Fruit fly (Drosophila melanogaster) ovary, adult (tissue): Measurements from ENCODE around the gene wat.

Experiments used
- CG17801 ChIP-seq: fragments of 200-800 bp; optimal IDR thresholded peaks from 2 replicates; lab custom pipeline; 2019; ENCODE audit warnings: missing biosample characterization, mild to moderate bottlenecking, missing genetic modification characterization, moderate library complexity; ENCODE audit not compliant: partially characterized antibody

The wat gene

dm6 chr3R:29049055-29049722 is 29.0 kb upstream of the wat start, which contains the start of gene CG11837:
Gene CG11837 (plus strand): TSS chr3R:29049493.
- TF ChIP-seq CG17801 (GFP tag; lab: Kevin White, UChicago) = no peak

- TF ChIP-seq CG17801 (GFP tag; lab: Kevin White, UChicago) = peak; percentile 48
Observed at dm6 chr3R:29040526-29041195, 20.5 kb upstream of the wat start.

dm6 chr3R:29039704-29040430 is 19.7 kb upstream of the wat start:
- TF ChIP-seq CG17801 (GFP tag; lab: Kevin White, UChicago) = peak; percentile 20

- TF ChIP-seq CG17801 (GFP tag; lab: Kevin White, UChicago) = peak; percentile 50
Observed at dm6 chr3R:29038960-29039581, 18.9 kb upstream of the wat start, which contains the start of the genes Slu7 and Pkc98E. Gene Slu7 (minus strand): TSS chr3R:29039071. Gene Pkc98E (plus strand): TSS chr3R:29039156.

- TF ChIP-seq CG17801 (GFP tag; lab: Kevin White, UChicago) = peak; percentile 40
Observed at dm6 chr3R:29033909-29034629, 13.9 kb upstream of the wat start, which contains the start of the genes beta4GalNAcTB and Cpsf100. Gene beta4GalNAcTB (minus strand): TSS chr3R:29034008. Gene Cpsf100 (plus strand): TSS chr3R:29034573.

- no peak for TF ChIP-seq CG17801 (GFP tag; lab: Kevin White, UChicago)
Observed at dm6 chr3R:29032542-29032941, 12.3 kb upstream of the wat start, which contains the start of gene Ssl2. Gene Ssl2 (minus strand): TSS chr3R:29032642.

- peak; percentile 32 for TF ChIP-seq CG17801 (GFP tag; lab: Kevin White, UChicago)
Observed at dm6 chr3R:29027122-29027521, 6.9 kb upstream of the wat start, which contains the start of the genes eIF4E6 and CG1951. Gene eIF4E6 (minus strand): TSS chr3R:29027174. Gene CG1951 (plus strand): TSS chr3R:29027236.

dm6 chr3R:29024671-29025070 is 4.5 kb upstream of the wat start, which contains the start of gene CG14518:
Gene CG14518 (plus strand): TSS chr3R:29024971.
- TF ChIP-seq CG17801 (GFP tag; lab: Kevin White, UChicago) = no peak

- TF ChIP-seq CG17801 (GFP tag; lab: Kevin White, UChicago) = no peak
Observed at dm6 chr3R:29011144-29011543, 9.1 kb downstream of the wat start.

dm6 chr3R:29005622-29006018 is 14.6 kb downstream of the wat start:
- no peak for TF ChIP-seq CG17801 (GFP tag; lab: Kevin White, UChicago)

- peak; percentile 3 for TF ChIP-seq CG17801 (GFP tag; lab: Kevin White, UChicago)
Observed at dm6 chr3R:29004884-29005621, 15.2 kb downstream of the wat start.

- no peak for TF ChIP-seq CG17801 (GFP tag; lab: Kevin White, UChicago)
Observed at dm6 chr3R:29000001-29000400, 20.2 kb downstream of the wat start.

- TF ChIP-seq CG17801 (GFP tag; lab: Kevin White, UChicago) = no peak
Observed at dm6 chr3R:28998999-28999398, 21.2 kb downstream of the wat start.
